Worm (Caenorhabditis elegans) whole organism, late embryonic: Measurements from ENCODE around the gene F28F8.7.

Source experiments
- C38D4.7 ChIP-seq: fragments of 200-800 bp; sonication (Bioruptor generic); optimal IDR thresholded peaks from 2 replicates; lab custom pipeline; 2018; ENCODE audit warnings: mild to moderate bottlenecking, missing genetic modification characterization, moderate library complexity, missing compliant biosample characterization
- T23F11.4 ChIP-seq: fragments of 200-800 bp; sonication (Bioruptor generic); optimal IDR thresholded peaks from 2 replicates; lab custom pipeline; 2018; ENCODE audit warnings: mild to moderate bottlenecking, missing genetic modification characterization, missing compliant biosample characterization
- ahr-1 ChIP-seq: sonication (generic microtip); optimal IDR thresholded peaks from 2 replicates; lab custom pipeline; 2016; ENCODE audit warnings: missing genetic modification characterization, missing compliant biosample characterization
- ama-1 ChIP-seq: fragments of 150-350 bp; optimal IDR thresholded peaks from 2 replicates; lab custom pipeline; 2014
- ceh-14 ChIP-seq: sonication (generic microtip); optimal IDR thresholded peaks from 2 replicates; lab custom pipeline; 2016; ENCODE audit warnings: missing genotype, missing genetic modification characterization, missing compliant biosample characterization
- ceh-19 ChIP-seq: fragments of 200-800 bp; sonication (Bioruptor generic); optimal IDR thresholded peaks from 2 replicates; lab custom pipeline; 2018; ENCODE audit warnings: mild to moderate bottlenecking, missing genetic modification characterization, missing compliant biosample characterization
- hlh-15 ChIP-seq: sonication (generic microtip); optimal IDR thresholded peaks from 2 replicates; lab custom pipeline; 2016; ENCODE audit warnings: missing genetic modification characterization, missing compliant biosample characterization
- pax-1 ChIP-seq: fragments of 150-350 bp; optimal IDR thresholded peaks from 2 replicates; lab custom pipeline; 2014; ENCODE audit warnings: missing biosample characterization, missing genetic modification characterization
- pha-4 ChIP-seq: fragments of 150-350 bp; optimal IDR thresholded peaks from 2 replicates; lab custom pipeline; 2018; ENCODE audit warnings: missing biosample characterization, missing genetic modification reagents, missing genetic modification characterization
- pqm-1 ChIP-seq: sonication (generic microtip); optimal IDR thresholded peaks from 2 replicates; lab custom pipeline; 2016; ENCODE audit warnings: missing genetic modification characterization, missing compliant biosample characterization
- sdc-2 ChIP-seq: sonication (generic microtip); optimal IDR thresholded peaks from 2 replicates; lab custom pipeline; 2016; ENCODE audit warnings: missing genotype, missing genetic modification characterization, missing compliant biosample characterization
- tbx-2 ChIP-seq: sonication (generic microtip); optimal IDR thresholded peaks from 2 replicates; lab custom pipeline; 2016; ENCODE audit warnings: missing genetic modification characterization, missing compliant biosample characterization
- ttx-3 ChIP-seq: sonication (generic microtip); optimal IDR thresholded peaks from 2 replicates; lab custom pipeline; 2016; ENCODE audit warnings: missing genetic modification reagents, missing genetic modification characterization, missing compliant biosample characterization
- unc-42 ChIP-seq: sonication (generic microtip); optimal IDR thresholded peaks from 2 replicates; lab custom pipeline; 2016; ENCODE audit warnings: missing genotype, missing genetic modification characterization, missing compliant biosample characterization

- TF ChIP-seq ceh-19 (no peak), sdc-2 (tag; lab: Kevin White, UChicago) (no peak), ttx-3 (tag; lab: Kevin White, UChicago) (no peak), pax-1 (no peak), C38D4.7 (GFP tag; lab: Kevin White, UChicago) (no peak), ceh-14 (tag; lab: Kevin White, UChicago) (no peak), pha-4 (tag; lab: Kevin White, UChicago) (no peak), T23F11.4 (GFP tag; lab: Kevin White, UChicago) (no peak), hlh-15 (tag; lab: Kevin White, UChicago) (no peak), ahr-1 (no peak), ama-1 (lab: Kevin White, UChicago) (no peak), unc-42 (tag; lab: Kevin White, UChicago) (no peak), pqm-1 (tag; lab: Kevin White, UChicago) (no peak), tbx-2 (tag; lab: Kevin White, UChicago) (no peak)
Measured at ce11 chrV:15536320-15536719, 54.1 kb downstream of the F28F8.7 start, which contains the start of gene F21A3.4.
